Worm (Caenorhabditis elegans): ENCODE data around the gene F52H2.15.
A peak's percentile ranks its signal among the peaks of the same experiment; 100 is the strongest.

F52H2.15 gene

ce11 chrX:2553433-2553860 is 11.7 kb upstream of the F52H2.15 start (continued):
- TF ChIP-seq vab-7 (GFP tag; IDR thresholded peaks at IDR 0.05) (peak; percentile 82), pqm-1 (tag; optimal IDR thresholded peaks at IDR 0.05) (no peak), ceh-82 (tag; optimal IDR thresholded peaks at IDR 0.05) (no peak), ceh-32 (tag; optimal IDR thresholded peaks at IDR 0.05; ENCODE audit: poor library complexity) (no peak), unc-39 (tag; optimal IDR thresholded peaks at IDR 0.05) (no peak), attf-4 (tag; optimal IDR thresholded peaks at IDR 0.05) (no peak), F49E8.2 (tag; optimal IDR thresholded peaks at IDR 0.05; ENCODE audit: borderline replicate concordance) (peak; percentile 72), Y48G9A.11 (GFP tag; IDR thresholded peaks at IDR 0.05) (peak; percentile 66), zfp-3 (GFP tag; conservative IDR thresholded peaks at IDR 0.05) (no peak), fos-1 (tag; optimal IDR thresholded peaks at IDR 0.05) (no peak), nhr-6 (tag; optimal IDR thresholded peaks at IDR 0.05) (no peak), dmd-9 (GFP tag; IDR thresholded peaks at IDR 0.05) (peak; percentile 58; the same call in 1 of the 2 replicates), ces-1 (GFP tag; optimal IDR thresholded peaks at IDR 0.05) (no peak), nhr-102 (tag; optimal IDR thresholded peaks at IDR 0.05) (peak; percentile 83), mdt-29 (GFP tag; IDR thresholded peaks at IDR 0.05) (no peak), lin-15B (tag; optimal IDR thresholded peaks at IDR 0.05) (no peak), F44E2.7 (GFP tag; IDR thresholded peaks at IDR 0.05) (0 out of 2 replicates have a peak, but pooled peaks have one; percentile 65), dpl-1 (GFP tag; optimal IDR thresholded peaks at IDR 0.05) (peak; percentile 17), lin-39 (tag; optimal IDR thresholded peaks at IDR 0.05) (no peak), nhr-42 (GFP tag; IDR thresholded peaks at IDR 0.05) (peak; percentile 55; the same call in 1 of the 2 replicates), egl-43 (GFP tag; IDR thresholded peaks at IDR 0.05) (peak; percentile 94), nhr-41 (GFP tag; IDR thresholded peaks at IDR 0.05) (peak; percentile 93), gei-8 (GFP tag; optimal IDR thresholded peaks at IDR 0.05) (peak; percentile 62), nhr-10 (tag; optimal IDR thresholded peaks at IDR 0.05) (no peak), hif-1 (tag; optimal IDR thresholded peaks at IDR 0.05) (peak in 1 of 2 experiments; percentile 45), dmd-8 (GFP tag; IDR thresholded peaks at IDR 0.05) (peak; percentile 70), tra-1 (GFP tag; IDR thresholded peaks at IDR 0.05) (peak; percentile 80), jun-1 (tag; optimal IDR thresholded peaks at IDR 0.05) (no peak), mdl-1 (tag; optimal IDR thresholded peaks at IDR 0.05) (peak; percentile 14 to 85), ztf-11 (tag; optimal IDR thresholded peaks at IDR 0.05) (no peak), tag-97 (GFP tag; IDR thresholded peaks at IDR 0.05) (no peak), F26F4.8 (GFP tag; conservative IDR thresholded peaks at IDR 0.05) (peak; percentile 81), zip-11 (GFP tag; IDR thresholded peaks at IDR 0.05) (peak; percentile 56; the same call in 1 of the 2 replicates), T20F7.1 (GFP tag; optimal IDR thresholded peaks at IDR 0.05) (peak; percentile 41), daf-8 (GFP tag; IDR thresholded peaks at IDR 0.05) (no peak), mxl-3 (GFP tag; optimal IDR thresholded peaks at IDR 0.05) (peak; percentile 76), F10B5.3 (tag; optimal IDR thresholded peaks at IDR 0.05) (peak; percentile 31), ceh-44 (GFP tag; IDR thresholded peaks at IDR 0.05) (peak; percentile 61; the same call in 1 of the 2 replicates), php-3 (GFP tag; IDR thresholded peaks at IDR 0.05) (no peak; the same call in 1 of the 2 replicates), dve-1 (tag; optimal IDR thresholded peaks at IDR 0.05; ENCODE audit: insufficient read depth) (peak; percentile 57), madf-5 (GFP tag; IDR thresholded peaks at IDR 0.05) (peak; percentile 37 to 86; a peak in 1 of 4 replicates), lin-38 (GFP tag; IDR thresholded peaks at IDR 0.05) (peak; percentile 77), cey-2 (tag; optimal IDR thresholded peaks at IDR 0.05; ENCODE audit: borderline replicate concordance, insufficient read depth) (no peak), zip-2 (tag; optimal IDR thresholded peaks at IDR 0.05) (peak; percentile 87), nhr-28 (tag; optimal IDR thresholded peaks at IDR 0.05) (peak; percentile 65), lsy-2 (tag; optimal IDR thresholded peaks at IDR 0.05) (peak in 1 of 2 experiments; percentile 66), nhr-76 (tag; optimal IDR thresholded peaks at IDR 0.05) (no peak), ceh-28 (tag; optimal IDR thresholded peaks at IDR 0.05) (no peak), rbr-2 (tag; optimal IDR thresholded peaks at IDR 0.05) (peak; percentile 84), pha-4 (GFP tag; IDR thresholded peaks at IDR 0.05) (peak; percentile 83), pha-4 (tag; optimal IDR thresholded peaks at IDR 0.05) (no peak)
